Worm (Caenorhabditis elegans) whole organism, mixed stage, embryonic: Measurements from ENCODE around the gene str-134.

Source experiments
- M03D4.4 ChIP-seq: sonication (generic microtip); optimal IDR thresholded peaks from 2 replicates; lab custom pipeline; 2017; ENCODE audit warnings: mild to moderate bottlenecking, missing genetic modification characterization, missing compliant biosample characterization
- bed-3 ChIP-seq: fragments of 200-800 bp; sonication (Bioruptor generic); optimal IDR thresholded peaks from 3 replicates; lab custom pipeline; 2018; ENCODE audit warnings: mild to moderate bottlenecking, missing genetic modification characterization, moderate library complexity, missing compliant biosample characterization
- blmp-1 ChIP-seq: fragments of 150-350 bp; optimal IDR thresholded peaks from 2 replicates; lab custom pipeline; 2014; ENCODE audit warnings: missing biosample characterization, missing genetic modification characterization
- ceh-39 ChIP-seq: fragments of 150-350 bp; optimal IDR thresholded peaks from 2 replicates; lab custom pipeline; 2014; ENCODE audit warnings: missing biosample characterization, missing genetic modification characterization
- ceh-43 ChIP-seq: fragments of 200-800 bp; sonication (Bioruptor generic); optimal IDR thresholded peaks from 2 replicates; lab custom pipeline; 2018; ENCODE audit warnings: mild to moderate bottlenecking, missing genetic modification characterization, moderate library complexity, missing compliant biosample characterization
- ceh-83 ChIP-seq: fragments of 200-800 bp; sonication (Bioruptor generic); optimal IDR thresholded peaks from 2 replicates; lab custom pipeline; 2018; ENCODE audit warnings: mild to moderate bottlenecking, missing genetic modification characterization, missing compliant biosample characterization
- ces-1 ChIP-seq: fragments of 150-350 bp; optimal IDR thresholded peaks from 2 replicates; lab custom pipeline; 2014; ENCODE audit warnings: missing biosample characterization, missing genetic modification reagents, missing genetic modification characterization
- cnd-1 ChIP-seq: fragments of 200-800 bp; sonication (Bioruptor generic); optimal IDR thresholded peaks from 2 replicates; lab custom pipeline; 2018; ENCODE audit warnings: mild to moderate bottlenecking, missing genetic modification characterization, missing compliant biosample characterization
- drap-1 ChIP-seq: fragments of 200-800 bp; sonication (Bioruptor generic); optimal IDR thresholded peaks from 3 replicates; lab custom pipeline; 2018; ENCODE audit warnings: mild to moderate bottlenecking, missing genetic modification characterization, missing compliant biosample characterization
- elt-1 ChIP-seq: sonication (generic microtip); optimal IDR thresholded peaks from 2 replicates; lab custom pipeline; 2017; ENCODE audit warnings: missing genetic modification characterization, mild to moderate bottlenecking, missing compliant biosample characterization, antibody characterized with exemption, moderate library complexity, borderline replicate concordance; ENCODE audit not compliant: insufficient read depth
- elt-3 ChIP-seq: fragments of 150-350 bp; optimal IDR thresholded peaks from 2 replicates; lab custom pipeline; 2014; ENCODE audit warnings: missing biosample characterization, missing genetic modification characterization
- flh-1 ChIP-seq: fragments of 200-800 bp; sonication (Bioruptor generic); optimal IDR thresholded peaks from 2 replicates; lab custom pipeline; 2018; ENCODE audit warnings: mild to moderate bottlenecking, missing genetic modification characterization, moderate library complexity, missing compliant biosample characterization
- ham-2 ChIP-seq: fragments of 200-800 bp; sonication (Bioruptor generic); optimal IDR thresholded peaks from 2 replicates; lab custom pipeline; 2018; ENCODE audit warnings: mild to moderate bottlenecking, missing genetic modification characterization, missing compliant biosample characterization
- hlh-1 ChIP-seq: fragments of 150-350 bp; optimal IDR thresholded peaks from 2 replicates; lab custom pipeline; 2014; ENCODE audit warnings: missing biosample characterization, missing genetic modification reagents, missing genetic modification characterization
- lin-13 ChIP-seq: fragments of 150-350 bp; optimal IDR thresholded peaks from 2 replicates; lab custom pipeline; 2014; ENCODE audit warnings: missing biosample characterization, missing genetic modification characterization
- lin-32 ChIP-seq: fragments of 200-800 bp; sonication (Bioruptor generic); optimal IDR thresholded peaks from 2 replicates; lab custom pipeline; 2018; ENCODE audit warnings: mild to moderate bottlenecking, missing genetic modification characterization, missing compliant biosample characterization
- lsy-2 ChIP-seq: fragments of 150-350 bp; optimal IDR thresholded peaks from 2 replicates; lab custom pipeline; 2014; ENCODE audit warnings: missing biosample characterization, missing genetic modification characterization
- mab-5 ChIP-seq: fragments of 150-350 bp; optimal IDR thresholded peaks from 2 replicates; lab custom pipeline; 2014; ENCODE audit warnings: missing biosample characterization, missing genetic modification characterization
- mep-1 ChIP-seq: fragments of 150-350 bp; optimal IDR thresholded peaks from 2 replicates; lab custom pipeline; 2017; ENCODE audit warnings: missing biosample characterization, missing genetic modification reagents, missing genetic modification characterization, inconsistent platforms
- mls-2 ChIP-seq: sonication (generic microtip); optimal IDR thresholded peaks from 2 replicates; lab custom pipeline; 2016; ENCODE audit warnings: mild to moderate bottlenecking, missing genetic modification characterization, moderate library complexity, missing compliant biosample characterization
- nhr-12 ChIP-seq: fragments of 150-350 bp; optimal IDR thresholded peaks from 2 replicates; lab custom pipeline; 2014; ENCODE audit warnings: missing biosample characterization, missing genetic modification characterization
- nhr-2 ChIP-seq: fragments of 150-350 bp; optimal IDR thresholded peaks from 2 replicates; lab custom pipeline; 2014; ENCODE audit warnings: missing biosample characterization, missing genetic modification characterization
- nhr-237 ChIP-seq: fragments of 150-350 bp; optimal IDR thresholded peaks from 2 replicates; lab custom pipeline; 2014; ENCODE audit warnings: missing biosample characterization, missing genetic modification characterization
- nhr-28 ChIP-seq: fragments of 150-350 bp; optimal IDR thresholded peaks from 2 replicates; lab custom pipeline; 2014; ENCODE audit warnings: missing biosample characterization, missing genetic modification characterization
- nhr-76 ChIP-seq: sonication (generic microtip); optimal IDR thresholded peaks from 2 replicates; lab custom pipeline; 2017; ENCODE audit warnings: missing biosample characterization, missing genetic modification characterization
- pha-4 ChIP-seq: fragments of 150-350 bp; optimal IDR thresholded peaks from 2 replicates; lab custom pipeline; 2018; ENCODE audit warnings: missing biosample characterization, missing genetic modification reagents, missing genetic modification characterization
- sem-2 ChIP-seq: fragments of 200-800 bp; sonication (Bioruptor generic); optimal IDR thresholded peaks from 2 replicates; lab custom pipeline; 2018; ENCODE audit warnings: mild to moderate bottlenecking, missing genetic modification characterization, missing compliant biosample characterization
- snpc-4 ChIP-seq: fragments of 150-350 bp; optimal IDR thresholded peaks from 2 replicates; lab custom pipeline; 2014; ENCODE audit warnings: missing biosample characterization, missing genetic modification characterization
- sptf-1 ChIP-seq: sonication (generic microtip); optimal IDR thresholded peaks from 2 replicates; lab custom pipeline; 2017; ENCODE audit warnings: mild to moderate bottlenecking, missing genetic modification characterization, moderate library complexity, missing compliant biosample characterization
- tbx-8 ChIP-seq: fragments of 200-800 bp; sonication (Bioruptor generic); optimal IDR thresholded peaks from 2 replicates; lab custom pipeline; 2018; ENCODE audit warnings: mild to moderate bottlenecking, missing genetic modification characterization, moderate library complexity, missing compliant biosample characterization
- unc-120 ChIP-seq: sonication (generic microtip); optimal IDR thresholded peaks from 2 replicates; lab custom pipeline; 2017; ENCODE audit warnings: missing genetic modification characterization, missing compliant biosample characterization; ENCODE audit not compliant: poor library complexity, severe bottlenecking
- unc-39 ChIP-seq: fragments of 150-350 bp; optimal IDR thresholded peaks from 2 replicates; lab custom pipeline; 2014; ENCODE audit warnings: missing biosample characterization, missing genetic modification characterization
- zip-8 ChIP-seq: fragments of 150-350 bp; optimal IDR thresholded peaks from 2 replicates; lab custom pipeline; 2014; ENCODE audit warnings: missing biosample characterization, missing genetic modification characterization
- ztf-11 ChIP-seq: fragments of 150-350 bp; optimal IDR thresholded peaks from 2 replicates; lab custom pipeline; 2014; ENCODE audit warnings: missing biosample characterization, missing genetic modification characterization

Gene str-134

DNA sequence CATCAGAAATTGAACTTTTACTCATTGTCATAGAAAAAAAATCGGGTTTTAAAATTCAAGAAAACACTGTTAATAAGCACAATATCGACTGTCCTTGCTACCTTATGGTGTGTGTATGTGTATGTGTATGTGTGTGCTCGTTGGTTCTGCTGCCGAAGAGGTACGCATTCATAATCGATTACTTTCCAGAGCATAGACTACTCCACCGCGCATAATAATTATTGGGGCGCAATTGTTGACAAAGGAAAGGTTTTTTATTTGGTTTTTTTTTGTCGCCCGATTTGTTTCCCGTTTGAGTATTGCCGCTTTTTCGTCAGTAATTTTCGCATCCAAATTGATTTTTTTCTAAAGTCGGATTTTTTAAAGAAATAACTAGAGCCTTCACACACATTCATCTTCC is 17.8 kb downstream of the str-134 start, which contains the start of gene C05E4.15:
Gene C05E4.15 (minus strand): TSS at position 101 of the 400 bp plus-strand sequence.
- TF ChIP-seq nhr-237 (tag; lab: Kevin White, UChicago) = no peak
- TF ChIP-seq ham-2 (GFP tag; lab: Kevin White, UChicago) = no peak
- no peak for TF ChIP-seq bed-3
- TF ChIP-seq tbx-8 = no peak
- no peak for TF ChIP-seq ztf-11 (tag; lab: Kevin White, UChicago)
- TF ChIP-seq mls-2 (tag; lab: Kevin White, UChicago) = no peak
- no peak for TF ChIP-seq lsy-2 (tag; lab: Kevin White, UChicago)
- no peak for TF ChIP-seq nhr-76 (tag; lab: Kevin White, UChicago)
- TF ChIP-seq ceh-43 (GFP tag; lab: Kevin White, UChicago) = no peak
- TF ChIP-seq drap-1 (GFP tag; lab: Kevin White, UChicago) = no peak

DNA sequence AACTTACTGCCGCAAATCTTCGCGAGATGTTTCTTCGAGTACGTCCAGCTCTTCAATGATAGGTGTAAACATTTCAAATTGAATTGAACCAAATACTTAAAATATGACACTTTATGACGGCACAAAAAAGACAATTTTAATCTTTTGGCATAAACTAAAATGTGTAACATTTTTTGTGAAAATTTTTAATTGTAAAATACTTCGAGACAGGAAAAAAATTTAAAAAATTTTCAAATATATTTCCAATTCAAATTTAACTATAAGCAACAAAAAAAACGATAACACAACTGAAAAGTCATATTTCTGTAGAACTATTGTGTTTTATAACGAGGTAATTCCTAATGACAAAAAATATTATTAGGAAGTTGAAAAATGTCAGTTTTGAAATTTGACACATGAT is 18.4 kb downstream of the str-134 start, which contains the start of gene C05E4.12:
Gene C05E4.12 (minus strand): TSS at position 101 of the 400 bp plus-strand sequence.
- TF ChIP-seq bed-3 (no peak), nhr-28 (tag; lab: Kevin White, UChicago) (no peak), nhr-237 (tag; lab: Kevin White, UChicago) (no peak), lin-13 (tag; lab: Kevin White, UChicago) (no peak), hlh-1 (tag; lab: Kevin White, UChicago) (no peak), unc-120 (tag; lab: Kevin White, UChicago) (no peak), mab-5 (tag; lab: Kevin White, UChicago) (no peak), ces-1 (GFP tag; lab: Kevin White, UChicago) (no peak)

DNA sequence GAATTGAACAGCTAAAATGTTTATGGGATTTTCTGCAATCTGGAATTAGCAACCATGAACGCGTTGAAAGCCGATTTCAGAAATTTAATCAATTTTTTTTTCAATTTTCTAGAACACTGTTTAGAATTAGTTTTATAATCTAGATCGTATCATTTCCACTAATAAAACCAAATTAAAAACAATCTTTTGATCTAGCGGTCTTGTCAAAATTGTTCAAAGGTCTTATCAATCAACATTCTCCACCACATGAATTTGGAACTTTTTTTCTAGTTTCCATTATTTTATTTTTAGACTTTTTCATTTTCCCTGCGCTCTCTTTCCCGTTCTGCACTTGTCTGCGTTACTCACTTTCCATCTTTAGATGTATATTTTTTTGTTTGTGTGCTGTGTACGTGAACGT is 18.9 kb downstream of the str-134 start, which contains the start of gene srp-2:
Gene srp-2 (plus strand): TSS at position 301 of the 400 bp plus-strand sequence.
- TF ChIP-seq M03D4.4 (tag; lab: Kevin White, UChicago) (no peak), unc-39 (no peak), lsy-2 (tag; lab: Kevin White, UChicago) (no peak), mab-5 (tag; lab: Kevin White, UChicago) (no peak), ces-1 (GFP tag; lab: Kevin White, UChicago) (no peak), zip-8 (no peak), elt-3 (tag; lab: Kevin White, UChicago) (no peak), snpc-4 (tag; lab: Kevin White, UChicago) (no peak), nhr-2 (tag; lab: Kevin White, UChicago) (no peak), unc-120 (tag; lab: Kevin White, UChicago) (no peak), drap-1 (GFP tag; lab: Kevin White, UChicago) (no peak), nhr-28 (tag; lab: Kevin White, UChicago) (no peak), ceh-43 (GFP tag; lab: Kevin White, UChicago) (no peak), cnd-1 (tag; lab: Kevin White, UChicago) (no peak)

DNA sequence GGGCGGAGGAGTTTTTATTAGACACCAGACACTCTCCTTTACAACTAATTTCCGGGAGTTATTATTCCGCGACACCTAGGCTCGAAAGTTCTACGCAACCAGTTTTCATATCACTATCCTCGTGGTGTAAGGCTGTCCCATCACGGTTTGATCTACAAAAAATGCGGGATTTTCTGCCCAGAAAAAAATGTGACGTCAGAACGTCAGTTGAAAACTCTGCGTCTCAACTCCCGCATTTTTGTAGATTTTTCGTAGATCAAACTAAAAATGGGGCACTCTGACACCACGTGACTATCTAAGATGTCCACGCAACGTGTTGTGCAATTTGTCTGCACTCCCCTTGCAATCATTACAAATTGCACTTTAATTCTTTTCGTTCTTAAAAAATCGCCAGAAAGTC is 21.3 kb downstream of the str-134 start, which contains the start of gene str-238:
Gene str-238 (plus strand): TSS at position 301 of the 400 bp plus-strand sequence.
- TF ChIP-seq cnd-1 (tag; lab: Kevin White, UChicago) (no peak), lsy-2 (tag; lab: Kevin White, UChicago) (no peak), elt-3 (tag; lab: Kevin White, UChicago) (no peak)

- TF ChIP-seq mep-1 (tag; lab: Kevin White, UChicago) = no peak
- no peak for TF ChIP-seq hlh-1 (tag; lab: Kevin White, UChicago)
- no peak for TF ChIP-seq zip-8
- TF ChIP-seq elt-3 (tag; lab: Kevin White, UChicago) = no peak
- TF ChIP-seq, all 35 proteins: peak for 0
Observed at ce11 chrV:772210-772609, 28.8 kb downstream of the str-134 start.

ce11 chrV:773256-773655 is 29.8 kb downstream of the str-134 start, which contains the start of gene sti-1:
Gene sti-1, plus strand, starts transcription at chrV:773518.
- TF ChIP-seq nhr-28 (tag; lab: Kevin White, UChicago) = no peak
- TF ChIP-seq ztf-11 (tag; lab: Kevin White, UChicago) = no peak
- TF ChIP-seq lsy-2 (tag; lab: Kevin White, UChicago) = peak; percentile 78
- TF ChIP-seq mab-5 (tag; lab: Kevin White, UChicago) = peak; percentile 77
- TF ChIP-seq pha-4 (tag; lab: Kevin White, UChicago) = peak; percentile 70
- no peak for TF ChIP-seq ceh-43 (GFP tag; lab: Kevin White, UChicago)
- TF ChIP-seq elt-1 (tag; lab: Kevin White, UChicago) = no peak
- peak; percentile 26 for TF ChIP-seq mls-2 (tag; lab: Kevin White, UChicago)
- no peak for TF ChIP-seq unc-39
- peak; percentile 50 for TF ChIP-seq unc-120 (tag; lab: Kevin White, UChicago)
- TF ChIP-seq drap-1 (GFP tag; lab: Kevin White, UChicago) = no peak
- no peak for TF ChIP-seq elt-3 (tag; lab: Kevin White, UChicago)
- peak; percentile 19 for TF ChIP-seq hlh-1 (tag; lab: Kevin White, UChicago)
- TF ChIP-seq cnd-1 (tag; lab: Kevin White, UChicago) = no peak
- TF ChIP-seq flh-1 (GFP tag; lab: Kevin White, UChicago) = no peak
- TF ChIP-seq blmp-1 (tag; lab: Kevin White, UChicago) = no peak
- no peak for TF ChIP-seq ham-2 (GFP tag; lab: Kevin White, UChicago)
- peak; percentile 87 for TF ChIP-seq nhr-237 (tag; lab: Kevin White, UChicago)
- peak; percentile 94 for TF ChIP-seq mep-1 (tag; lab: Kevin White, UChicago)
- no peak for TF ChIP-seq bed-3
- TF ChIP-seq nhr-76 (tag; lab: Kevin White, UChicago) = no peak
- TF ChIP-seq nhr-2 (tag; lab: Kevin White, UChicago) = peak; percentile 38
- no peak for TF ChIP-seq sem-2 (GFP tag; lab: Kevin White, UChicago)
- peak; percentile 5 for TF ChIP-seq M03D4.4 (tag; lab: Kevin White, UChicago)
- TF ChIP-seq sptf-1 (tag; lab: Kevin White, UChicago) = peak; percentile 49
- TF ChIP-seq lin-32 (GFP tag; lab: Kevin White, UChicago) = no peak
- peak; percentile 84 for TF ChIP-seq ceh-39
- TF ChIP-seq nhr-12 = no peak
- TF ChIP-seq ceh-83 (GFP tag; lab: Kevin White, UChicago) = no peak
- TF ChIP-seq lin-13 (tag; lab: Kevin White, UChicago) = peak; percentile 69
- TF ChIP-seq ces-1 (GFP tag; lab: Kevin White, UChicago) = peak; percentile 78
